Fruit fly (Drosophila melanogaster) Kc167 (cell line): Measurements from ENCODE around the gene CG31183.

Experiments used
- Myc ChIP-seq: fragments of >200 bp; optimal IDR thresholded peaks from 2 replicates; lab custom pipeline; 2017; ENCODE audit warnings: missing external identifiers
- Sin3A ChIP-seq: fragments of >200 bp; optimal IDR thresholded peaks from 2 replicates; lab custom pipeline; 2018; ENCODE audit warnings: missing external identifiers
- h ChIP-seq: fragments of >200 bp; optimal IDR thresholded peaks from 3 replicates; lab custom pipeline; 2018; ENCODE audit warnings: missing external identifiers
- psq ChIP-seq: fragments of >200 bp; optimal IDR thresholded peaks from 2 replicates; lab custom pipeline; 2017; ENCODE audit warnings: missing external identifiers

dm6 chr3R:15833332-15833731 is 42.4 kb downstream of the CG31183 start, which contains the start of gene CG43318:
- TF ChIP-seq psq (lab: Kevin White, UChicago), result no peak
- TF ChIP-seq h (lab: Kevin White, UChicago), result no peak
- TF ChIP-seq Sin3A (lab: Kevin White, UChicago), result no peak
- TF ChIP-seq Myc (lab: Kevin White, UChicago), result no peak
